Fruit fly (Drosophila melanogaster): ENCODE data around the gene CG44385.

Gene CG44385

dm6 chrX:11088778-11089340 lies 43.4 kb downstream of the CG44385 start, which contains the start of gene Vago (continued):
- peak; percentile 47 for TF ChIP-seq CG32006 (GFP tag; optimal IDR thresholded peaks at IDR 0.05)

DNA sequence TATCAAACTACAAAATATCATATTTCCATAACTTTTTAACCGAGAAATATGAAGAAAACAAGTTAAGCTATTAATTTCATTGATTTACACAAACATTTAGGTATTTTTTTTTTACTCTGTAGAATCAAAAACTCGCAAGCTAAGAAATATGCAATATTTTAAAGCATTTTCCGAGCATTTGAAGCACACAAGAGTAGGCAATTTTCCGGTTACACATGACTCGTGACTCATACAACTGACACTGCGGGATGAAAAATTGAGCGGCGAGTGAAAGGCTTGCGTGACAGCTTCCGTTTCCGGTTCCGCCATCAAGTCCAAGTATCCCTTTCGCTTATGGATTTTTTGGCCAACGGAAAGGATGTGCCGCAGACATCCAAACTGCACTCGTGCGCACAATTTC lies 44.8 kb downstream of the CG44385 start:
- TF ChIP-seq svp (GFP tag) (peak; percentile 45), CG6276 (GFP tag; optimal IDR thresholded peaks at IDR 0.05) (no peak), Eip78C (GFP tag) (peak; percentile 64), achi (GFP tag; optimal IDR thresholded peaks at IDR 0.05) (peak; percentile 9), CG31627 (GFP tag; optimal IDR thresholded peaks at IDR 0.05) (no peak), eg (GFP tag; IDR thresholded peaks at IDR 0.05) (0 out of 3 replicates have a peak, but pooled peaks have one; percentile 13)

dm6 chrX:11086250-11086649 lies 46.0 kb downstream of the CG44385 start, which contains the start of gene sev:
TSS of gene sev (minus strand) at chrX:11086299.
- no peak for TF ChIP-seq topi (GFP tag; optimal IDR thresholded peaks at IDR 0.05)
- TF ChIP-seq svp (GFP tag): peak; percentile 39

DNA sequence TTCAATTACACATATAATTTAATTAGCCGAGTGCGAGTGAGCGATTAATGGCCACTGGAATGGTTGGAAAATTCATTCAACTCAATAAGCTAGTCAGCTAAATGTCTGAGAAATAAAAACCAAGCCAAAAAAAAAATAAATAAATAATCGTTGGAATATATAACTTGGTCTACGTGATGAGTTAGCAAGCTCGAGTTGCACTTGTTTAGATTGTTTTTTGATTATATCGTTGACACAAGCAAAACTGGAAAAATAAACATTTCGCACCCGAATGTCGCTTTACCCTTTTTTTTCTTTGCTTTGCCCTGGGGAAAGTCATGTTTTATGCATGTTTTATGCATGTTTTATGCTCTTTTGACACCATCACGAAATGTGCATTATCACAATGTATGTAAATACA lies 49.2 kb downstream of the CG44385 start:
- TF ChIP-seq svp (GFP tag) (no peak), achi (GFP tag; optimal IDR thresholded peaks at IDR 0.05) (no peak), cyc (GFP tag; optimal IDR thresholded peaks at IDR 0.05) (no peak), CG6808 (GFP tag; optimal IDR thresholded peaks at IDR 0.05) (no peak), CG8319 (GFP tag; optimal IDR thresholded peaks at IDR 0.05) (no peak), CG11294 (GFP tag; IDR thresholded peaks at IDR 0.05) (no peak), CG15336 (GFP tag; IDR thresholded peaks at IDR 0.05) (no peak), vri (GFP tag; optimal IDR thresholded peaks at IDR 0.05) (no peak), fd85E (GFP tag; optimal IDR thresholded peaks at IDR 0.05) (no peak), CG16779 (tag; optimal IDR thresholded peaks at IDR 0.05) (no peak), CG8119 (GFP tag; IDR thresholded peaks at IDR 0.05) (no peak), CG7368 (GFP tag; optimal IDR thresholded peaks at IDR 0.05) (no peak), Eip75B (GFP tag; optimal IDR thresholded peaks at IDR 0.05) (no peak), CG1621 (tag; optimal IDR thresholded peaks at IDR 0.05) (no peak), CG31627 (GFP tag; optimal IDR thresholded peaks at IDR 0.05) (no peak), Eip78C (GFP tag) (no peak), Hr4 (GFP tag; optimal IDR thresholded peaks at IDR 0.05) (no peak)

- TF ChIP-seq Eip78C (GFP tag) (peak; percentile 41), Eip93F (GFP tag; optimal IDR thresholded peaks at IDR 0.05) (no peak)
Measured at dm6 chrX:11081834-11082233, 50.4 kb downstream of the CG44385 start.
